Worm (Caenorhabditis elegans) whole organism, midembryonic: ENCODE measurements around the gene C36C5.15.

Experiments
- T22C8.4 ChIP-seq: fragments of 200-800 bp; sonication (Bioruptor generic); IDR thresholded peaks from 2 replicates; pipeline ENCODE4 v1.3.6; 2022; ENCODE audit warnings: missing genetic modification characterization, missing compliant biosample characterization
- klf-2 ChIP-seq: fragments of 200-800 bp; sonication (Bioruptor generic); conservative IDR thresholded peaks from 2 replicates; pipeline ENCODE4 v1.3.6; 2022; ENCODE audit warnings: missing genetic modification reagents, missing genetic modification characterization, missing compliant biosample characterization
- med-1 ChIP-seq: sonication (generic microtip); optimal IDR thresholded peaks from 2 replicates; lab custom pipeline; 2017; ENCODE audit warnings: missing genetic modification characterization, mild to moderate bottlenecking, missing compliant biosample characterization, antibody characterized with exemption, missing genetic modification reagents; ENCODE audit not compliant: insufficient read depth

ce11 chrV:3166260-3166659 lies 2.3 kb downstream of the C36C5.15 start, which contains the start of gene C36C5.4:
- TF ChIP-seq T22C8.4 (GFP tag; lab: Robert Waterston, UW) (no peak), klf-2 (GFP tag; lab: Robert Waterston, UW) (no peak), med-1 (GFP tag; lab: Kevin White, UChicago) (no peak)
